Worm (Caenorhabditis elegans): ENCODE measurements around the gene F55H2.5.

ce11 chrIII:9465424-9465823, 45.8 kb upstream of the F55H2.5 start, which contains the start of gene B0464.9:
- TF ChIP-seq tab-1 (GFP tag; IDR thresholded peaks at IDR 0.05) (no peak), ztf-23 (GFP tag; IDR thresholded peaks at IDR 0.05) (peak; percentile 43; the same call in 1 of the 2 replicates), ztf-29 (GFP tag; IDR thresholded peaks at IDR 0.05) (no peak), flt-1 (GFP tag; IDR thresholded peaks at IDR 0.05) (no peak), T22C8.4 (GFP tag; IDR thresholded peaks at IDR 0.05) (peak; percentile 6; the same call in 1 of the 2 replicates), cog-1 (tag; optimal IDR thresholded peaks at IDR 0.05) (no peak), klf-2 (GFP tag; conservative IDR thresholded peaks at IDR 0.05) (no peak)
